Fruit fly (Drosophila melanogaster) whole organism, pupa: ENCODE data around the gene Hexo2.

Experiments used
- CG12605 ChIP-seq: fragments of 200-800 bp; sonication (Bioruptor generic); IDR thresholded peaks from 2 replicates; pipeline ENCODE4 v1.3.6; 2022; ENCODE audit warnings: missing biosample characterization, missing genetic modification characterization
- CG14655 ChIP-seq: fragments of 200-800 bp; sonication (Bioruptor generic); optimal IDR thresholded peaks from 3 replicates; lab custom pipeline; 2017; ENCODE audit warnings: mild to moderate bottlenecking, missing biosample characterization, missing genetic modification reagents, missing genetic modification characterization
- CG17806 ChIP-seq: fragments of 200-800 bp; sonication (Bioruptor generic); optimal IDR thresholded peaks from 2 replicates; lab custom pipeline; 2018; ENCODE audit warnings: missing biosample characterization, mild to moderate bottlenecking, missing genetic modification characterization, moderate library complexity
- CG32121 ChIP-seq: fragments of 200-800 bp; sonication (Bioruptor generic); IDR thresholded peaks from 2 replicates; pipeline ENCODE4 v1.3.6; 2022; ENCODE audit warnings: missing biosample characterization, missing genetic modification characterization
- CG4496 ChIP-seq: fragments of 200-800 bp; sonication (Bioruptor generic); IDR thresholded peaks from 3 replicates; pipeline ENCODE4 v1.3.6; 2022; ENCODE audit warnings: missing biosample characterization, missing genetic modification characterization
- CG8159 ChIP-seq: fragments of 200-800 bp; sonication (Bioruptor generic); optimal IDR thresholded peaks from 3 replicates; lab custom pipeline; 2018; ENCODE audit warnings: missing biosample characterization, mild to moderate bottlenecking, missing genetic modification characterization, moderate library complexity
- CG9948 ChIP-seq: fragments of 200-800 bp; sonication (Bioruptor generic); optimal IDR thresholded peaks from 2 replicates; lab custom pipeline; 2018; ENCODE audit warnings: missing biosample characterization, mild to moderate bottlenecking, missing genetic modification characterization, moderate library complexity
- EcR ChIP-seq: fragments of 200-800 bp; sonication (Bioruptor generic); optimal IDR thresholded peaks from 3 replicates; lab custom pipeline; 2019; ENCODE audit warnings: missing biosample characterization, missing genetic modification characterization, mild to moderate bottlenecking, moderate library complexity, missing genetic modification reagents
- Snoo ChIP-seq: fragments of 200-800 bp; sonication (Bioruptor generic); optimal IDR thresholded peaks from 3 replicates; lab custom pipeline; 2017; ENCODE audit warnings: missing biosample characterization, mild to moderate bottlenecking, missing genetic modification characterization, inconsistent platforms
- gl ChIP-seq: fragments of 200-800 bp; sonication (Bioruptor generic); optimal IDR thresholded peaks from 2 replicates; lab custom pipeline; 2018; ENCODE audit warnings: missing biosample characterization, mild to moderate bottlenecking, missing genetic modification characterization

DNA sequence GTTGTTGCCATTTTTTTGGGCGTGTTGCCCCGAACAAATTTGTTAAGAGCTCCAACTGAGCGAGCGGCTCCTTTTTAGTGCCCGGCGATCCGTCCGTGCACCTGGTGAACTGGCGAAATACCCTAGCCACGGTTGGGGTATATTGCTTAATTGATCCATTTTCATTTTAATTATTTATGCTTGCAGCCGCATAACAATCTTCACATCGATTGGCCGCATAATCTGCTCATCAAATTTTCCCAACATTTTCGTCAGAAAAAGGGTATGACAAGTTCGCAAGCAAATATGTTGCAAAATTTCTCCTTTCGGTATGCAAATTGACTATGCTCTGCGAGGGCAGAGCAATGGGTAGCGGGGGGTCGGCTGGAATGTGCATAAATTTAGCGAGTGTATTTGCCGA lies 41.7 kb upstream of the Hexo2 start:
- TF ChIP-seq CG9948 (tag; lab: Kevin White, UChicago) (no peak), CG8159 (tag; lab: Kevin White, UChicago) (peak; percentile 5), CG32121 (GFP tag; lab: Robert Waterston, UW) (no peak), Snoo (tag; lab: Kevin White, UChicago) (peak; percentile 51), CG4496 (GFP tag; lab: Robert Waterston, UW) (no peak), gl (tag; lab: Kevin White, UChicago) (no peak), CG14655 (GFP tag; lab: Kevin White, UChicago) (no peak), CG12605 (GFP tag; lab: Robert Waterston, UW) (no peak), CG17806 (tag; lab: Kevin White, UChicago) (no peak), EcR (no peak)
